Worm (Caenorhabditis elegans) whole organism, young adult: Measurements from ENCODE around the gene taf-3.

Experiments
- B0035.1 ChIP-seq: sonication (generic microtip); optimal IDR thresholded peaks from 2 replicates; lab custom pipeline; 2016; ENCODE audit warnings: missing genetic modification characterization, mild to moderate bottlenecking, missing compliant biosample characterization, missing genotype, missing genetic modification reagents
- B0336.3 ChIP-seq: fragments of 200-800 bp; sonication (Bioruptor generic); IDR thresholded peaks from 2 replicates; pipeline ENCODE4 v1.3.6; 2022; ENCODE audit warnings: missing genetic modification characterization, missing compliant biosample characterization
- F23B12.7 ChIP-seq: sonication (generic microtip); optimal IDR thresholded peaks from 2 replicates; lab custom pipeline; 2017; ENCODE audit warnings: missing genetic modification characterization, mild to moderate bottlenecking, missing compliant biosample characterization, antibody characterized with exemption, moderate library complexity; ENCODE audit not compliant: insufficient read depth
- F39B2.1 ChIP-seq: fragments of 200-800 bp; sonication (Bioruptor generic); IDR thresholded peaks from 2 replicates; pipeline ENCODE4 v1.3.6; 2022; ENCODE audit warnings: missing genetic modification reagents, missing genetic modification characterization, missing compliant biosample characterization
- F57A8.1 ChIP-seq: fragments of 200-800 bp; sonication (Bioruptor generic); optimal IDR thresholded peaks from 2 replicates; lab custom pipeline; 2018; ENCODE audit warnings: mild to moderate bottlenecking, missing genetic modification characterization, moderate library complexity, missing compliant biosample characterization
- K11D2.4 ChIP-seq: fragments of 200-800 bp; sonication (Bioruptor generic); IDR thresholded peaks from 2 replicates; pipeline ENCODE4 v1.3.6; 2022; ENCODE audit warnings: missing genetic modification reagents, missing genetic modification characterization, missing compliant biosample characterization
- Y56A3A.18 ChIP-seq: fragments of 200-800 bp; sonication (Bioruptor generic); IDR thresholded peaks from 2 replicates; pipeline ENCODE4 v1.3.6; 2022; ENCODE audit warnings: missing genetic modification reagents, missing genetic modification characterization, missing compliant biosample characterization
- Y95B8A.8 ChIP-seq: fragments of 200-800 bp; sonication (Bioruptor generic); IDR thresholded peaks from 2 replicates; pipeline ENCODE4 v1.3.6; 2022; ENCODE audit warnings: missing genetic modification reagents, missing genetic modification characterization, missing compliant biosample characterization
- bed-1 ChIP-seq: fragments of 200-800 bp; sonication (Bioruptor generic); IDR thresholded peaks from 2 replicates; pipeline ENCODE4 v1.3.6; 2022; ENCODE audit warnings: missing genetic modification reagents, missing genetic modification characterization, missing compliant biosample characterization
- bed-2 ChIP-seq: fragments of 200-800 bp; sonication (Bioruptor generic); IDR thresholded peaks from 2 replicates; pipeline ENCODE4 v1.3.6; 2022; ENCODE audit warnings: missing genetic modification reagents, missing genetic modification characterization, missing compliant biosample characterization
- ceh-40 ChIP-seq: fragments of 200-800 bp; sonication (Bioruptor generic); IDR thresholded peaks from 2 replicates; pipeline ENCODE4 v1.3.6; 2022; ENCODE audit warnings: missing genetic modification characterization, missing compliant biosample characterization
- ceh-58 ChIP-seq: fragments of 200-800 bp; sonication (Bioruptor generic); IDR thresholded peaks from 2 replicates; pipeline ENCODE4 v1.3.6; 2022; ENCODE audit warnings: missing genetic modification characterization, missing compliant biosample characterization
- ceh-79 ChIP-seq: sonication (generic microtip); optimal IDR thresholded peaks from 2 replicates; lab custom pipeline; 2017; ENCODE audit warnings: mild to moderate bottlenecking, missing genetic modification characterization, missing compliant biosample characterization
- ceh-91 ChIP-seq: fragments of 200-800 bp; sonication (Bioruptor generic); IDR thresholded peaks from 2 replicates; pipeline ENCODE4 v1.3.6; 2022; ENCODE audit warnings: missing genetic modification reagents, missing genetic modification characterization, missing compliant biosample characterization
- die-1 ChIP-seq: sonication (generic microtip); optimal IDR thresholded peaks from 2 replicates; lab custom pipeline; 2016; ENCODE audit warnings: missing genotype, mild to moderate bottlenecking, missing genetic modification characterization, missing compliant biosample characterization
- dox-1 ChIP-seq: fragments of 200-800 bp; sonication (Bioruptor generic); IDR thresholded peaks from 2 replicates; pipeline ENCODE4 v1.3.6; 2022; ENCODE audit warnings: missing genetic modification reagents, missing genetic modification characterization, missing compliant biosample characterization
- efl-1 ChIP-seq: fragments of 150-350 bp; optimal IDR thresholded peaks from 2 replicates; lab custom pipeline; 2014; ENCODE audit warnings: missing biosample characterization, missing genetic modification reagents, missing genetic modification characterization
- egl-18 ChIP-seq: fragments of 200-800 bp; sonication (Bioruptor generic); IDR thresholded peaks from 2 replicates; pipeline ENCODE4 v1.3.6; 2022; ENCODE audit warnings: missing genetic modification reagents, missing genetic modification characterization, missing compliant biosample characterization
- egrh-3 ChIP-seq: fragments of 200-800 bp; sonication (Bioruptor generic); IDR thresholded peaks from 2 replicates; pipeline ENCODE4 v1.3.6; 2022; ENCODE audit warnings: missing genetic modification reagents, missing genetic modification characterization, missing compliant biosample characterization
- ets-4 ChIP-seq: fragments of 200-800 bp; sonication (Bioruptor generic); optimal IDR thresholded peaks from 2 replicates; lab custom pipeline; 2018; ENCODE audit warnings: mild to moderate bottlenecking, missing genetic modification characterization, missing compliant biosample characterization
- fkh-3 ChIP-seq: sonication (generic microtip); optimal IDR thresholded peaks from 2 replicates; lab custom pipeline; 2016; ENCODE audit warnings: mild to moderate bottlenecking, missing genetic modification characterization, missing compliant biosample characterization
- him-1 ChIP-seq: sonication (generic microtip); optimal IDR thresholded peaks from 2 replicates; lab custom pipeline; 2016; ENCODE audit warnings: missing genotype, missing genetic modification reagents, missing genetic modification characterization, missing compliant biosample characterization
- hmg-1.2 ChIP-seq: fragments of 200-800 bp; sonication (Bioruptor generic); IDR thresholded peaks from 2 replicates; pipeline ENCODE4 v1.3.6; 2022; ENCODE audit warnings: missing genetic modification reagents, missing genetic modification characterization, missing compliant biosample characterization
- lin-35 ChIP-seq, 3 experiments: fragments of 150-350 bp in 2 of 3; sonication (generic microtip) in 1 of 3; optimal IDR thresholded peaks; 2 replicates each; lab custom pipeline; 2014 to 2018; ENCODE audit warnings: missing biosample characterization in 3 of 3, missing genetic modification characterization in 3 of 3, missing genetic modification reagents in 3 of 3
- madf-10 ChIP-seq: sonication (generic microtip); optimal IDR thresholded peaks from 2 replicates; lab custom pipeline; 2016; ENCODE audit warnings: mild to moderate bottlenecking, missing genetic modification characterization, missing compliant biosample characterization
- madf-6 ChIP-seq: fragments of 200-800 bp; sonication (Bioruptor generic); IDR thresholded peaks from 2 replicates; pipeline ENCODE4 v1.3.6; 2022; ENCODE audit warnings: missing genetic modification reagents, missing genetic modification characterization, missing compliant biosample characterization
- madf-8 ChIP-seq: fragments of 200-800 bp; sonication (Bioruptor generic); conservative IDR thresholded peaks from 2 replicates; pipeline ENCODE4 v1.3.6; 2022; ENCODE audit warnings: missing genetic modification reagents, missing genetic modification characterization, missing compliant biosample characterization
- mcd-1 ChIP-seq: fragments of 200-800 bp; sonication (Bioruptor generic); IDR thresholded peaks from 2 replicates; pipeline ENCODE4 v1.3.6; 2022; ENCODE audit warnings: missing genetic modification reagents, missing genetic modification characterization, missing compliant biosample characterization
- mel-28 ChIP-seq: sonication (generic microtip); optimal IDR thresholded peaks from 2 replicates; lab custom pipeline; 2016; ENCODE audit warnings: borderline replicate concordance, mild to moderate bottlenecking, missing genetic modification characterization, missing compliant biosample characterization
- mes-4 ChIP-seq: sonication (generic microtip); optimal IDR thresholded peaks from 2 replicates; lab custom pipeline; 2016; ENCODE audit warnings: missing genotype, missing genetic modification characterization, missing compliant biosample characterization
- mxl-1 ChIP-seq: sonication (generic microtip); optimal IDR thresholded peaks from 2 replicates; lab custom pipeline; 2016; ENCODE audit warnings: missing genetic modification characterization, missing compliant biosample characterization
- nfya-1 ChIP-seq: sonication (generic microtip); optimal IDR thresholded peaks from 2 replicates; lab custom pipeline; 2017; ENCODE audit warnings: antibody characterized with exemption, missing compliant biosample characterization, missing genetic modification characterization, borderline replicate concordance; ENCODE audit not compliant: insufficient read depth
- nfyb-1 ChIP-seq: fragments of 200-800 bp; sonication (Bioruptor generic); IDR thresholded peaks from 2 replicates; pipeline ENCODE4 v1.3.6; 2022; ENCODE audit warnings: missing genetic modification reagents, missing genetic modification characterization, missing compliant biosample characterization
- nhr-80 ChIP-seq: sonication (generic microtip); optimal IDR thresholded peaks from 2 replicates; lab custom pipeline; 2016; ENCODE audit warnings: missing genetic modification characterization, missing compliant biosample characterization
- repo-1 ChIP-seq: sonication (generic microtip); optimal IDR thresholded peaks from 2 replicates; lab custom pipeline; 2017; ENCODE audit warnings: mild to moderate bottlenecking, missing genetic modification characterization, missing compliant biosample characterization
- sea-2 ChIP-seq: fragments of 200-800 bp; sonication (Bioruptor generic); IDR thresholded peaks from 2 replicates; pipeline ENCODE4 v1.3.6; 2022; ENCODE audit warnings: missing genetic modification characterization, missing compliant biosample characterization
- snpc-1.3 ChIP-seq: sonication (generic microtip); optimal IDR thresholded peaks from 2 replicates; lab custom pipeline; 2017; ENCODE audit warnings: missing genetic modification characterization, mild to moderate bottlenecking, missing compliant biosample characterization, antibody characterized with exemption, moderate library complexity, missing genotype, missing genetic modification reagents; ENCODE audit not compliant: insufficient read depth
- snpc-4 ChIP-seq, 5 experiments: fragments of 150-350 bp in 1 of 5; sonication (generic microtip) in 4 of 5; optimal IDR thresholded peaks; 2 replicates each; lab custom pipeline; 2014 to 2018; ENCODE audit warnings: missing genetic modification characterization in 5 of 5, missing biosample characterization in 3 of 5, antibody characterized with exemption in 2 of 5, mild to moderate bottlenecking in 2 of 5, missing compliant biosample characterization in 2 of 5, missing genotype in 2 of 5, moderate library complexity in 2 of 5, missing genetic modification reagents in 1 of 5
- somi-1 ChIP-seq: fragments of 200-800 bp; sonication (Bioruptor generic); optimal IDR thresholded peaks from 2 replicates; lab custom pipeline; 2018; ENCODE audit warnings: mild to moderate bottlenecking, missing genetic modification characterization, missing compliant biosample characterization
- sptf-2 ChIP-seq: fragments of 200-800 bp; sonication (Bioruptor generic); optimal IDR thresholded peaks from 2 replicates; lab custom pipeline; 2018; ENCODE audit warnings: mild to moderate bottlenecking, missing genetic modification characterization, missing compliant biosample characterization
- tlf-1 ChIP-seq: fragments of 200-800 bp; sonication (Bioruptor generic); optimal IDR thresholded peaks from 2 replicates; lab custom pipeline; 2018; ENCODE audit warnings: mild to moderate bottlenecking, missing genetic modification characterization, missing compliant biosample characterization
- xnd-1 ChIP-seq: sonication (generic microtip); optimal IDR thresholded peaks from 2 replicates; lab custom pipeline; 2016; ENCODE audit warnings: missing genotype, missing genetic modification reagents, missing genetic modification characterization, missing compliant biosample characterization
- zfh-2 ChIP-seq: fragments of 200-800 bp; sonication (Bioruptor generic); conservative IDR thresholded peaks from 2 replicates; pipeline ENCODE4 v1.3.6; 2022; ENCODE audit warnings: missing genetic modification reagents, missing genetic modification characterization, missing compliant biosample characterization
- ztf-6 ChIP-seq: fragments of 200-800 bp; sonication (Bioruptor generic); IDR thresholded peaks from 2 replicates; pipeline ENCODE4 v1.3.6; 2022; ENCODE audit warnings: missing genetic modification reagents, missing genetic modification characterization, missing compliant biosample characterization

The taf-3 gene

DNA sequence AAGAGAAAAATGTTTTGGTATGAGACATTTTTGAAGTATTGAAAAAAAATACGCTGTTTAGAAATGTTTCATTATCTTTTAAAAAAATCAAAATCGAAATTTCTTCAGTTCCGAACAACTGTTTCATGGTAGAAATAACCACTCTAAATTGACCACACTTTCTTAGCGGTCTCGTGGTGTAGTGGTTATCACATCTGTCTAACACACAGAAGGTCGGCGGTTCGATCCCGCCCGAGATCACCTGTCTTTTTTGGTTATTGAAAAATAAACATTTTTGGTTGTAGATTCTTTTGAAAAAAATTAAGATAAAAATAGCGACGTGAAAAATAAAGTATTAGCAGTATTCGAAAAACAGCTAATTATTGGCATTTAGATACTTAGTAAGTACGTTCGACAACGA lies 31.8 kb upstream of the taf-3 start (continued):
- TF ChIP-seq ceh-40 (GFP tag; lab: Robert Waterston, UW), result 0 out of 2 replicates have a peak, but pooled peaks have one; percentile 50
- TF ChIP-seq die-1 (tag; lab: Kevin White, UChicago), result peak; percentile 78

DNA sequence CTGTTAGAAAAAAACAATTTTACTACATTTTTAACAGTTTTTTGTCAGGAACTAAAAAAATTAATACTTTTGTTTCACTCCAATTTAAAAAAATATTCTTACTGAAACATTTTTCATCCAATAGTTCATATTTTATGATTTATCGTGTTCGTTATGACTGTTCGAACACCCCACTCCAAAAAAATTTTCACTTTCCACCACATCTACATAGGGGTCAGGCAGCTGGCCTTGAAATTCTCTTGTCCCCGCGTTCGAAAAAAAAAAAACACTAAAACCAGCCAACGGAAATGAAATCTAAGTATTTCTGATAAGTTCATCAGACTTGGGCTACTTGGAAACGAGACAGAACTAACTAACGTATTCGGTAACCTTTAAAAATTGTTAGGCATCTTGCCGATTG lies 26.1 kb upstream of the taf-3 start, which contains the start of gene twk-22:
TSS of gene twk-22 (plus strand) at position 301 of the 400 bp plus-strand sequence.
- TF ChIP-seq ceh-58 (GFP tag; lab: Robert Waterston, UW) (no peak), K11D2.4 (GFP tag; lab: Robert Waterston, UW) (no peak), madf-10 (tag; lab: Kevin White, UChicago) (no peak), B0336.3 (GFP tag; lab: Robert Waterston, UW) (no peak), ceh-79 (tag; lab: Kevin White, UChicago) (no peak), egl-18 (no peak), zfh-2 (GFP tag; lab: Robert Waterston, UW) (no peak), mcd-1 (GFP tag; lab: Robert Waterston, UW) (no peak), egrh-3 (GFP tag; lab: Robert Waterston, UW) (no peak), ceh-91 (GFP tag; lab: Robert Waterston, UW) (no peak), die-1 (tag; lab: Kevin White, UChicago) (no peak), F57A8.1 (GFP tag; lab: Kevin White, UChicago) (no peak), mel-28 (tag; lab: Kevin White, UChicago) (no peak), nhr-80 (tag; lab: Kevin White, UChicago) (no peak), ets-4 (no peak), sea-2 (GFP tag; lab: Robert Waterston, UW) (no peak), dox-1 (GFP tag; lab: Robert Waterston, UW) (no peak)

DNA sequence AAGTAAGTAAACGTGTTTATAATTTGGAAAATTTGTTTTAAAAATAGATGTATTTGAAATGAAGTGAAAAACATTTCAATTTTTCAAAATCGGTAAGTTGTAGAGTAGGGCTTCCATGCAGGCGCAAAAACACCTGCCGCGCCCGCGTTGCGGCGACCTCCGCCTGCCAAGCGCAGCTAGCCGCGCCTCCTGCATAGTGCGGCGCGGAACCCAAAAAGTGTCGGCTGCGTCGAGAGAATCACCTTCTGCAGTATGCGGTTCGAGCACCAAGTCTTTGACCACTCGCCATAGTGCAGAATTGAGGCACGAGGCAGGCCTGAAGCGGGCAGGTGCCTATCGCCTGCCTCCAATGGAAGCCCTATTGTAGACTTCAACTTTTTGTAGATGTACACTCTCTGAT lies 22.5 kb upstream of the taf-3 start:
- no peak for TF ChIP-seq B0035.1 (tag; lab: Kevin White, UChicago)
- no peak for TF ChIP-seq repo-1 (tag; lab: Kevin White, UChicago)
- 0 out of 2 replicates have a peak, but pooled peaks have one; percentile 36 for TF ChIP-seq bed-2 (GFP tag; lab: Robert Waterston, UW)
- TF ChIP-seq fkh-3 (tag; lab: Kevin White, UChicago), result no peak
- TF ChIP-seq Y95B8A.8 (GFP tag; lab: Robert Waterston, UW), result no peak
- TF ChIP-seq snpc-1.3 (tag; lab: Kevin White, UChicago), result no peak
- peak; percentile 19 for TF ChIP-seq snpc-4 (GFP tag; optimal IDR thresholded peaks at IDR 0.05; lab: Kevin White, UChicago)
- TF ChIP-seq snpc-4 (tag; optimal IDR thresholded peaks at IDR 0.05; lab: Kevin White, UChicago), result peak in 3 of 4 experiments; percentile 65 to 93 (median 89)
- TF ChIP-seq nfyb-1, result no peak
- no peak for TF ChIP-seq Y56A3A.18
- TF ChIP-seq mxl-1 (tag; lab: Kevin White, UChicago), result no peak
- no peak for TF ChIP-seq somi-1 (GFP tag; lab: Kevin White, UChicago)
- TF ChIP-seq lin-35 (GFP tag; optimal IDR thresholded peaks at IDR 0.05; lab: Kevin White, UChicago), result no peak
- no peak for TF ChIP-seq madf-6 (GFP tag; lab: Robert Waterston, UW)
- TF ChIP-seq mel-28 (tag; lab: Kevin White, UChicago), result no peak
- TF ChIP-seq xnd-1, result no peak
- TF ChIP-seq sptf-2, result no peak
- no peak for TF ChIP-seq efl-1 (GFP tag; lab: Kevin White, UChicago)
- TF ChIP-seq ceh-79 (tag; lab: Kevin White, UChicago), result no peak
- no peak for TF ChIP-seq ceh-40 (GFP tag; lab: Robert Waterston, UW)
- no peak for TF ChIP-seq tlf-1
- no peak for TF ChIP-seq ztf-6
- no peak for TF ChIP-seq mcd-1 (GFP tag; lab: Robert Waterston, UW)
- peak; percentile 92 for TF ChIP-seq zfh-2 (GFP tag; lab: Robert Waterston, UW)
- no peak for TF ChIP-seq nfya-1 (tag; lab: Kevin White, UChicago)
- no peak for TF ChIP-seq bed-1 (GFP tag; lab: Robert Waterston, UW)
- no peak for TF ChIP-seq madf-8
- TF ChIP-seq mes-4 (tag; lab: Kevin White, UChicago), result no peak
- no peak for TF ChIP-seq F39B2.1 (GFP tag; lab: Robert Waterston, UW)
- no peak for TF ChIP-seq him-1
- peak; percentile 59 for TF ChIP-seq hmg-1.2 (GFP tag; lab: Robert Waterston, UW)
- TF ChIP-seq egrh-3 (GFP tag; lab: Robert Waterston, UW), result peak; percentile 81; the same call in 1 of the 2 replicates
- TF ChIP-seq F23B12.7, result no peak
- TF ChIP-seq, all 124 proteins: peak for 5
